Worm (Caenorhabditis elegans) whole organism, late embryonic: Measurements from ENCODE around the gene rocf-1.

ENCODE experiments used
- C08G9.2 ChIP-seq: sonication (generic microtip); optimal IDR thresholded peaks from 2 replicates; lab custom pipeline; 2016; ENCODE audit warnings: mild to moderate bottlenecking, missing genetic modification characterization, moderate library complexity, missing compliant biosample characterization
- K02D7.2 ChIP-seq: sonication (generic microtip); optimal IDR thresholded peaks from 2 replicates; lab custom pipeline; 2017; ENCODE audit warnings: mild to moderate bottlenecking, missing genetic modification characterization, missing compliant biosample characterization
- T23F11.4 ChIP-seq: fragments of 200-800 bp; sonication (Bioruptor generic); optimal IDR thresholded peaks from 2 replicates; lab custom pipeline; 2018; ENCODE audit warnings: mild to moderate bottlenecking, missing genetic modification characterization, missing compliant biosample characterization
- ahr-1 ChIP-seq: sonication (generic microtip); optimal IDR thresholded peaks from 2 replicates; lab custom pipeline; 2016; ENCODE audit warnings: missing genetic modification characterization, missing compliant biosample characterization
- ceh-19 ChIP-seq: fragments of 200-800 bp; sonication (Bioruptor generic); optimal IDR thresholded peaks from 2 replicates; lab custom pipeline; 2018; ENCODE audit warnings: mild to moderate bottlenecking, missing genetic modification characterization, missing compliant biosample characterization
- ceh-2 ChIP-seq: sonication (generic microtip); optimal IDR thresholded peaks from 2 replicates; lab custom pipeline; 2016; ENCODE audit warnings: missing genotype, missing genetic modification characterization, missing compliant biosample characterization
- ceh-22 ChIP-seq: sonication (generic microtip); optimal IDR thresholded peaks from 2 replicates; lab custom pipeline; 2017; ENCODE audit warnings: missing biosample characterization, missing genetic modification characterization
- ceh-24 ChIP-seq: sonication (generic microtip); optimal IDR thresholded peaks from 2 replicates; lab custom pipeline; 2016; ENCODE audit warnings: mild to moderate bottlenecking, missing genetic modification characterization, missing compliant biosample characterization
- ceh-30 ChIP-seq: fragments of 150-350 bp; optimal IDR thresholded peaks from 2 replicates; lab custom pipeline; 2014; ENCODE audit warnings: missing biosample characterization, missing genetic modification characterization
- ceh-31 ChIP-seq: sonication (generic microtip); optimal IDR thresholded peaks from 2 replicates; lab custom pipeline; 2016; ENCODE audit warnings: missing genetic modification characterization, missing compliant biosample characterization
- ceh-34 ChIP-seq: sonication (generic microtip); optimal IDR thresholded peaks from 2 replicates; lab custom pipeline; 2016; ENCODE audit warnings: mild to moderate bottlenecking, missing genetic modification characterization, missing compliant biosample characterization
- ceh-45 ChIP-seq: fragments of 200-800 bp; sonication (Bioruptor generic); IDR thresholded peaks from 2 replicates; pipeline ENCODE4 v1.3.6; 2022; ENCODE audit warnings: missing genetic modification reagents, missing genetic modification characterization, missing compliant biosample characterization
- ceh-48 ChIP-seq: sonication (generic microtip); optimal IDR thresholded peaks from 2 replicates; lab custom pipeline; 2016; ENCODE audit warnings: missing genetic modification characterization, inconsistent platforms, missing compliant biosample characterization
- che-1 ChIP-seq: sonication (generic microtip); optimal IDR thresholded peaks from 2 replicates; lab custom pipeline; 2016; ENCODE audit warnings: mild to moderate bottlenecking, missing genetic modification characterization, missing compliant biosample characterization
- dmd-4 ChIP-seq: sonication (generic microtip); optimal IDR thresholded peaks from 2 replicates; lab custom pipeline; 2016; ENCODE audit warnings: borderline replicate concordance, missing genetic modification characterization, missing compliant biosample characterization
- elt-2 ChIP-seq: sonication (generic microtip); optimal IDR thresholded peaks from 2 replicates; lab custom pipeline; 2016; ENCODE audit warnings: missing genetic modification reagents, missing genetic modification characterization, missing compliant biosample characterization
- elt-4 ChIP-seq: sonication (generic microtip); optimal IDR thresholded peaks from 2 replicates; lab custom pipeline; 2016; ENCODE audit warnings: missing genetic modification characterization, missing compliant biosample characterization
- ets-4 ChIP-seq: sonication (generic microtip); optimal IDR thresholded peaks from 2 replicates; lab custom pipeline; 2016; ENCODE audit warnings: missing genetic modification characterization, missing compliant biosample characterization
- eyg-1 ChIP-seq: sonication (generic microtip); optimal IDR thresholded peaks from 2 replicates; lab custom pipeline; 2016; ENCODE audit warnings: missing genotype, missing genetic modification characterization, missing compliant biosample characterization
- fax-1 ChIP-seq: sonication (generic microtip); optimal IDR thresholded peaks from 2 replicates; lab custom pipeline; 2016; ENCODE audit warnings: missing genotype, missing genetic modification characterization, missing compliant biosample characterization
- fkh-6 ChIP-seq: sonication (generic microtip); optimal IDR thresholded peaks from 2 replicates; lab custom pipeline; 2016; ENCODE audit warnings: missing genetic modification characterization, missing compliant biosample characterization
- hlh-13 ChIP-seq: fragments of 200-800 bp; sonication (Bioruptor generic); optimal IDR thresholded peaks from 2 replicates; lab custom pipeline; 2018; ENCODE audit warnings: mild to moderate bottlenecking, missing genetic modification characterization, missing compliant biosample characterization
- hlh-15 ChIP-seq: sonication (generic microtip); optimal IDR thresholded peaks from 2 replicates; lab custom pipeline; 2016; ENCODE audit warnings: missing genetic modification characterization, missing compliant biosample characterization
- hlh-6 ChIP-seq: sonication (generic microtip); optimal IDR thresholded peaks from 2 replicates; lab custom pipeline; 2016; ENCODE audit warnings: missing genotype, missing genetic modification characterization, missing compliant biosample characterization
- hlh-8 ChIP-seq: sonication (generic microtip); optimal IDR thresholded peaks from 2 replicates; lab custom pipeline; 2016; ENCODE audit warnings: missing genotype, missing genetic modification characterization, missing compliant biosample characterization
- nhr-232 ChIP-seq: sonication (generic microtip); optimal IDR thresholded peaks from 2 replicates; lab custom pipeline; 2016; ENCODE audit warnings: missing genetic modification characterization, missing compliant biosample characterization
- npax-4 ChIP-seq: sonication (generic microtip); optimal IDR thresholded peaks from 2 replicates; lab custom pipeline; 2016; ENCODE audit warnings: missing genetic modification characterization, missing compliant biosample characterization
- pax-1 ChIP-seq: fragments of 150-350 bp; optimal IDR thresholded peaks from 2 replicates; lab custom pipeline; 2014; ENCODE audit warnings: missing biosample characterization, missing genetic modification characterization
- pha-4 ChIP-seq: fragments of 150-350 bp; optimal IDR thresholded peaks from 2 replicates; lab custom pipeline; 2018; ENCODE audit warnings: missing biosample characterization, missing genetic modification reagents, missing genetic modification characterization
- ref-2 ChIP-seq: sonication (generic microtip); optimal IDR thresholded peaks from 2 replicates; lab custom pipeline; 2016; ENCODE audit warnings: missing genetic modification characterization, missing compliant biosample characterization
- rnt-1 ChIP-seq: sonication (generic microtip); optimal IDR thresholded peaks from 2 replicates; lab custom pipeline; 2016; ENCODE audit warnings: missing genetic modification characterization, missing compliant biosample characterization
- sox-4 ChIP-seq: sonication (generic microtip); optimal IDR thresholded peaks from 2 replicates; lab custom pipeline; 2017; ENCODE audit warnings: mild to moderate bottlenecking, missing genetic modification characterization, inconsistent platforms, missing compliant biosample characterization
- syd-9 ChIP-seq: sonication (generic microtip); optimal IDR thresholded peaks from 2 replicates; lab custom pipeline; 2016; ENCODE audit warnings: mild to moderate bottlenecking, missing genetic modification characterization, moderate library complexity, missing compliant biosample characterization
- tbx-7 ChIP-seq: sonication (generic microtip); optimal IDR thresholded peaks from 2 replicates; lab custom pipeline; 2016; ENCODE audit warnings: missing genotype, missing genetic modification characterization, missing compliant biosample characterization

The rocf-1 gene

ce11 chrV:15459088-15459487, 5.2 kb downstream of the rocf-1 start, which contains the start of gene str-71:
str-71 (minus strand) TSS chrV:15459188.
- TF ChIP-seq hlh-8 (tag; lab: Kevin White, UChicago) (no peak), pha-4 (tag; lab: Kevin White, UChicago) (no peak), hlh-6 (tag; lab: Kevin White, UChicago) (no peak), ceh-19 (GFP tag; lab: Kevin White, UChicago) (no peak), ets-4 (tag; lab: Kevin White, UChicago) (no peak)
- TF ChIP-seq, all 69 proteins: peak for 0

ce11 chrV:15454322-15454721, 10.0 kb downstream of the rocf-1 start:
- TF ChIP-seq eyg-1 (tag; lab: Kevin White, UChicago) = no peak
- TF ChIP-seq elt-4 (tag; lab: Kevin White, UChicago) = no peak
- no peak for TF ChIP-seq ceh-45
- no peak for TF ChIP-seq ceh-2 (tag; lab: Kevin White, UChicago)
- no peak for TF ChIP-seq ceh-48 (tag; lab: Kevin White, UChicago)
- no peak for TF ChIP-seq tbx-7
- no peak for TF ChIP-seq fkh-6
- no peak for TF ChIP-seq ahr-1 (tag; lab: Kevin White, UChicago)
- TF ChIP-seq pax-1 = no peak
- no peak for TF ChIP-seq ceh-34 (tag; lab: Kevin White, UChicago)
- TF ChIP-seq fax-1 (tag; lab: Kevin White, UChicago) = no peak
- no peak for TF ChIP-seq dmd-4 (tag; lab: Kevin White, UChicago)
- TF ChIP-seq nhr-232 (tag; lab: Kevin White, UChicago) = no peak
- no peak for TF ChIP-seq C08G9.2 (tag; lab: Kevin White, UChicago)
- TF ChIP-seq ceh-30 (tag; lab: Kevin White, UChicago) = no peak

- no peak for TF ChIP-seq sox-4 (tag; lab: Kevin White, UChicago)
- no peak for TF ChIP-seq ceh-30 (tag; lab: Kevin White, UChicago)
- TF ChIP-seq ceh-48 (tag; lab: Kevin White, UChicago) = no peak
- no peak for TF ChIP-seq syd-9 (tag; lab: Kevin White, UChicago)
- TF ChIP-seq ceh-45 = no peak
- TF ChIP-seq tbx-7 = no peak
- TF ChIP-seq C08G9.2 (tag; lab: Kevin White, UChicago) = no peak
- no peak for TF ChIP-seq fkh-6
- TF ChIP-seq ceh-24 = no peak
- no peak for TF ChIP-seq ceh-31 (tag; lab: Kevin White, UChicago)
- TF ChIP-seq hlh-15 (tag; lab: Kevin White, UChicago) = no peak
Observed at ce11 chrV:15451421-15451820, 12.9 kb downstream of the rocf-1 start, which contains the start of gene srw-33. srw-33 (minus strand) TSS chrV:15451521.

- TF ChIP-seq ceh-34 (tag; lab: Kevin White, UChicago) = no peak
- TF ChIP-seq T23F11.4 (GFP tag; lab: Kevin White, UChicago) = no peak
- no peak for TF ChIP-seq hlh-13 (GFP tag; lab: Kevin White, UChicago)
- no peak for TF ChIP-seq pha-4 (tag; lab: Kevin White, UChicago)
- no peak for TF ChIP-seq K02D7.2 (tag; lab: Kevin White, UChicago)
- TF ChIP-seq elt-4 (tag; lab: Kevin White, UChicago) = no peak
- TF ChIP-seq ceh-30 (tag; lab: Kevin White, UChicago) = no peak
- TF ChIP-seq ref-2 (tag; lab: Kevin White, UChicago) = no peak
- no peak for TF ChIP-seq rnt-1 (tag; lab: Kevin White, UChicago)
- TF ChIP-seq che-1 = no peak
- no peak for TF ChIP-seq ceh-22 (tag; lab: Kevin White, UChicago)
- TF ChIP-seq npax-4 (tag; lab: Kevin White, UChicago) = no peak
Observed at ce11 chrV:15448865-15449264, 15.4 kb downstream of the rocf-1 start, which contains the start of gene T26H5.14. T26H5.14 (plus strand) TSS chrV:15449165.

ce11 chrV:15448408-15448807, 15.9 kb downstream of the rocf-1 start, which contains the start of gene T26H5.4:
T26H5.4 (minus strand) TSS chrV:15448701.
- TF ChIP-seq elt-2 (tag; lab: Kevin White, UChicago) = peak; percentile 57
- no peak for TF ChIP-seq che-1
